Fruit fly (Drosophila melanogaster): ENCODE measurements around the gene CG9471.

The CG9471 gene

dm6 chr3R:9800644-9801330 lies 29.4 kb upstream of the CG9471 start, which contains the start of the genes CG9467 and CG8526 (continued):
- TF ChIP-seq dac (GFP tag; optimal IDR thresholded peaks at IDR 0.05): peak; percentile 26
- peak; percentile 85 for TF ChIP-seq fkh (GFP tag; optimal IDR thresholded peaks at IDR 0.05)
- peak; percentile 60 for TF ChIP-seq CG34406 (GFP tag; optimal IDR thresholded peaks at IDR 0.05)
- peak; percentile 59 for TF ChIP-seq acj6 (GFP tag; optimal IDR thresholded peaks at IDR 0.05)
- no peak for TF ChIP-seq CG9139 (GFP tag; optimal IDR thresholded peaks at IDR 0.05)
- peak; percentile 51 for TF ChIP-seq Sox14 (GFP tag; optimal IDR thresholded peaks at IDR 0.05)
- TF ChIP-seq CG11294 (GFP tag; IDR thresholded peaks at IDR 0.05): no peak; the same call in 1 of the 2 replicates
- no peak for TF ChIP-seq Hr38 (GFP tag; optimal IDR thresholded peaks at IDR 0.05)
- TF ChIP-seq CG6276 (GFP tag; optimal IDR thresholded peaks at IDR 0.05): no peak
- TF ChIP-seq CG8319 (GFP tag; optimal IDR thresholded peaks at IDR 0.05): no peak
- TF ChIP-seq fd85E (GFP tag; optimal IDR thresholded peaks at IDR 0.05): no peak
- no peak for TF ChIP-seq achi (GFP tag; optimal IDR thresholded peaks at IDR 0.05)
- peak; percentile 47; the same call in 1 of the 3 replicates for TF ChIP-seq eg (GFP tag; IDR thresholded peaks at IDR 0.05)
- peak; percentile 52 for TF ChIP-seq Hr39 (GFP tag; optimal IDR thresholded peaks at IDR 0.05)
- peak; percentile 65 for TF ChIP-seq dsx (GFP tag; optimal IDR thresholded peaks at IDR 0.05; ENCODE audit: poor library complexity, severe bottlenecking)
- TF ChIP-seq cyc (GFP tag; optimal IDR thresholded peaks at IDR 0.05): peak; percentile 61
- no peak for TF ChIP-seq CG8632 (GFP tag; optimal IDR thresholded peaks at IDR 0.05)
- TF ChIP-seq spab (GFP tag; optimal IDR thresholded peaks at IDR 0.05): no peak
- peak; percentile 49 for TF ChIP-seq CG11902 (GFP tag; optimal IDR thresholded peaks at IDR 0.05)
- TF ChIP-seq Ets96B (tag; optimal IDR thresholded peaks at IDR 0.05): peak; percentile 50
- TF ChIP-seq lz (GFP tag; optimal IDR thresholded peaks at IDR 0.05): peak; percentile 67
- no peak for TF ChIP-seq Sox102F (GFP tag; optimal IDR thresholded peaks at IDR 0.05)
- no peak for TF ChIP-seq Hr4 (GFP tag; optimal IDR thresholded peaks at IDR 0.05)

- peak; percentile 19 for TF ChIP-seq CG31627 (GFP tag; optimal IDR thresholded peaks at IDR 0.05)
- TF ChIP-seq acj6 (GFP tag; optimal IDR thresholded peaks at IDR 0.05): peak; percentile 11
- TF ChIP-seq Sox102F (GFP tag; optimal IDR thresholded peaks at IDR 0.05): no peak
- no peak for TF ChIP-seq CG3919 (GFP tag; optimal IDR thresholded peaks at IDR 0.05)
- TF ChIP-seq Eip78C (GFP tag): peak; percentile 79
- TF ChIP-seq CG15336 (GFP tag; IDR thresholded peaks at IDR 0.05): peak; percentile 70
- TF ChIP-seq CG16779 (tag; optimal IDR thresholded peaks at IDR 0.05): no peak
- TF ChIP-seq esn (GFP tag; optimal IDR thresholded peaks at IDR 0.05): peak; percentile 41
- TF ChIP-seq Hr39 (GFP tag; optimal IDR thresholded peaks at IDR 0.05): no peak
- TF ChIP-seq eg (GFP tag; IDR thresholded peaks at IDR 0.05): peak; percentile 25; the same call in 1 of the 3 replicates
- no peak for TF ChIP-seq spab (GFP tag; optimal IDR thresholded peaks at IDR 0.05)
- TF ChIP-seq Sox14 (GFP tag; optimal IDR thresholded peaks at IDR 0.05): no peak
- TF ChIP-seq CG11294 (GFP tag; IDR thresholded peaks at IDR 0.05): no peak
- TF ChIP-seq CG8119 (GFP tag; IDR thresholded peaks at IDR 0.05): peak; percentile 61; the same call in 2 of the 3 replicates
- no peak for TF ChIP-seq Hr4 (GFP tag; optimal IDR thresholded peaks at IDR 0.05)
Observed at dm6 chr3R:9793018-9793417, 21.7 kb upstream of the CG9471 start, which contains the start of gene CG8516. Gene CG8516, plus strand, starts transcription at chr3R:9793295.

- TF ChIP-seq CG3919 (GFP tag; optimal IDR thresholded peaks at IDR 0.05) (no peak), svp (GFP tag) (no peak), dsx (GFP tag; optimal IDR thresholded peaks at IDR 0.05; ENCODE audit: poor library complexity, severe bottlenecking) (no peak), net (GFP tag; optimal IDR thresholded peaks at IDR 0.05) (no peak), CG10669 (GFP tag; optimal IDR thresholded peaks at IDR 0.05) (no peak), CG32006 (GFP tag; optimal IDR thresholded peaks at IDR 0.05) (no peak), CG8632 (GFP tag; optimal IDR thresholded peaks at IDR 0.05) (no peak), Gug (GFP tag; IDR thresholded peaks at IDR 0.05) (0 out of 2 replicates have a peak, but pooled peaks have one; percentile 9), CG8119 (GFP tag; IDR thresholded peaks at IDR 0.05) (no peak), CG3032 (tag; optimal IDR thresholded peaks at IDR 0.05) (peak; percentile 58), Ets96B (tag; optimal IDR thresholded peaks at IDR 0.05) (peak; percentile 38), CG31627 (GFP tag; optimal IDR thresholded peaks at IDR 0.05) (peak; percentile 58), acj6 (GFP tag; optimal IDR thresholded peaks at IDR 0.05) (peak; percentile 47), CG9139 (GFP tag; optimal IDR thresholded peaks at IDR 0.05) (no peak), salr (GFP tag; optimal IDR thresholded peaks at IDR 0.05) (no peak), esn (GFP tag; optimal IDR thresholded peaks at IDR 0.05) (peak; percentile 71), Ets21C (GFP tag; optimal IDR thresholded peaks at IDR 0.05) (no peak), CG4318 (GFP tag; optimal IDR thresholded peaks at IDR 0.05) (no peak), dac (GFP tag; optimal IDR thresholded peaks at IDR 0.05) (no peak), CG16779 (tag; optimal IDR thresholded peaks at IDR 0.05) (no peak), lz (GFP tag; optimal IDR thresholded peaks at IDR 0.05) (peak; percentile 65), topi (GFP tag; optimal IDR thresholded peaks at IDR 0.05) (peak; percentile 53), CG6854 (GFP tag; optimal IDR thresholded peaks at IDR 0.05) (no peak), pdm3 (GFP tag; optimal IDR thresholded peaks at IDR 0.05) (no peak), Sox15 (GFP tag; optimal IDR thresholded peaks at IDR 0.05) (peak; percentile 13), Eip93F (GFP tag; optimal IDR thresholded peaks at IDR 0.05) (no peak)
Observed at dm6 chr3R:9791177-9791806, 19.9 kb upstream of the CG9471 start, which contains the start of the genes CG12945 and CG8507. Gene CG12945, minus strand, starts transcription at chr3R:9791221. Gene CG8507, plus strand, starts transcription at chr3R:9791483.

All from whole organism, prepupa.